Fruit fly (Drosophila melanogaster) whole organism, embryonic: ENCODE results near the gene corto.
A peak's percentile ranks its signal among the peaks of the same experiment; 100 is the strongest.

ENCODE experiments used
- Atf6 ChIP-seq: fragments of 200-800 bp; sonication (Bioruptor generic); IDR thresholded peaks from 2 replicates; pipeline ENCODE4 v1.3.6; 2022; ENCODE audit warnings: missing biosample characterization, missing genetic modification characterization
- B-H2 ChIP-seq: fragments of 200-800 bp; sonication (Bioruptor generic); optimal IDR thresholded peaks from 2 replicates; lab custom pipeline; 2018; ENCODE audit warnings: missing biosample characterization, mild to moderate bottlenecking, missing genetic modification characterization
- CG10321 ChIP-seq: fragments of 200-800 bp; sonication (Bioruptor generic); IDR thresholded peaks from 2 replicates; pipeline ENCODE4 v1.3.6; 2022; ENCODE audit warnings: missing biosample characterization, missing genetic modification characterization
- CG10462 ChIP-seq: fragments of 200-800 bp; sonication (Bioruptor generic); optimal IDR thresholded peaks from 2 replicates; lab custom pipeline; 2016; ENCODE audit warnings: missing biosample characterization, missing genetic modification characterization
- CG10543 ChIP-seq: fragments of 200-800 bp; sonication (Bioruptor generic); optimal IDR thresholded peaks from 3 replicates; lab custom pipeline; 2017; ENCODE audit warnings: missing biosample characterization, mild to moderate bottlenecking, missing genetic modification characterization, moderate library complexity
- CG10959 ChIP-seq: fragments of 200-800 bp; sonication (Bioruptor generic); IDR thresholded peaks from 2 replicates; pipeline ENCODE4 v1.3.6; 2022; ENCODE audit warnings: missing biosample characterization, missing genetic modification characterization
- CG12942 ChIP-seq: fragments of 200-800 bp; sonication (Bioruptor generic); optimal IDR thresholded peaks from 3 replicates; lab custom pipeline; 2016; ENCODE audit warnings: missing biosample characterization, missing genetic modification characterization
- CG14014 ChIP-seq: fragments of 200-800 bp; sonication (Bioruptor generic); IDR thresholded peaks from 2 replicates; pipeline ENCODE4 v1.3.6; 2022; ENCODE audit warnings: missing biosample characterization, missing genetic modification characterization
- CG14710 ChIP-seq: fragments of 200-800 bp; sonication (Bioruptor generic); optimal IDR thresholded peaks from 3 replicates; lab custom pipeline; 2019; ENCODE audit warnings: missing biosample characterization, mild to moderate bottlenecking, missing genetic modification characterization, moderate library complexity
- CG15696 ChIP-seq: fragments of 200-800 bp; sonication (Bioruptor generic); optimal IDR thresholded peaks from 2 replicates; lab custom pipeline; 2019; ENCODE audit warnings: missing biosample characterization, mild to moderate bottlenecking, missing genetic modification characterization, moderate library complexity
- CG17186 ChIP-seq: fragments of 200-800 bp; sonication (Bioruptor generic); optimal IDR thresholded peaks from 3 replicates; lab custom pipeline; 2017; ENCODE audit warnings: missing biosample characterization, missing genetic modification reagents, missing genetic modification characterization
- CG17359 ChIP-seq: fragments of 200-800 bp; sonication (Bioruptor generic); optimal IDR thresholded peaks from 3 replicates; lab custom pipeline; 2018; ENCODE audit warnings: missing biosample characterization, mild to moderate bottlenecking, missing genetic modification characterization, moderate library complexity
- CG17568 ChIP-seq: fragments of 200-800 bp; sonication (Bioruptor generic); optimal IDR thresholded peaks from 2 replicates; lab custom pipeline; 2018; ENCODE audit warnings: missing biosample characterization, mild to moderate bottlenecking, missing genetic modification characterization, moderate library complexity
- CG33557 ChIP-seq: fragments of 200-800 bp; sonication (Bioruptor generic); optimal IDR thresholded peaks from 2 replicates; lab custom pipeline; 2019; ENCODE audit warnings: missing biosample characterization, mild to moderate bottlenecking, missing genetic modification characterization, moderate library complexity
- CG3407 ChIP-seq: fragments of 200-800 bp; sonication (Bioruptor generic); optimal IDR thresholded peaks from 2 replicates; lab custom pipeline; 2018; ENCODE audit warnings: missing biosample characterization, mild to moderate bottlenecking, missing genetic modification characterization
- CG34422 ChIP-seq: fragments of 200-800 bp; sonication (Bioruptor generic); IDR thresholded peaks from 3 replicates; pipeline ENCODE4 v1.3.6; 2022; ENCODE audit warnings: missing biosample characterization, missing genetic modification characterization
- CG4404 ChIP-seq: fragments of 200-800 bp; sonication (Bioruptor generic); IDR thresholded peaks from 2 replicates; pipeline ENCODE4 v1.3.6; 2022; ENCODE audit warnings: missing biosample characterization, missing genetic modification characterization
- CG4854 ChIP-seq: fragments of 200-800 bp; sonication (Bioruptor generic); optimal IDR thresholded peaks from 2 replicates; lab custom pipeline; 2016; ENCODE audit warnings: missing biosample characterization, missing genetic modification characterization, inconsistent platforms
- CG6175 ChIP-seq: fragments of 200-800 bp; sonication (Bioruptor generic); IDR thresholded peaks from 3 replicates; pipeline ENCODE4 v1.3.6; 2022; ENCODE audit warnings: missing biosample characterization, missing genetic modification characterization
- CG9437 ChIP-seq: fragments of 200-800 bp; sonication (Bioruptor generic); optimal IDR thresholded peaks from 2 replicates; lab custom pipeline; 2018; ENCODE audit warnings: missing biosample characterization, mild to moderate bottlenecking, missing genetic modification characterization
- Hand ChIP-seq: fragments of 200-800 bp; sonication (Bioruptor generic); optimal IDR thresholded peaks from 2 replicates; lab custom pipeline; 2017; ENCODE audit warnings: mild to moderate bottlenecking, missing biosample characterization, missing genetic modification reagents, missing genetic modification characterization
- Kr ChIP-seq: fragments of 200-800 bp; sonication (Bioruptor generic); optimal IDR thresholded peaks from 2 replicates; lab custom pipeline; 2017; ENCODE audit warnings: missing biosample characterization, mild to moderate bottlenecking, missing genetic modification characterization
- Lhr ChIP-seq: fragments of 200-800 bp; sonication (Bioruptor generic); optimal IDR thresholded peaks from 3 replicates; lab custom pipeline; 2017; ENCODE audit warnings: mild to moderate bottlenecking, missing biosample characterization, missing genetic modification reagents, missing genetic modification characterization
- MESR4 ChIP-seq: fragments of 200-800 bp; sonication (Bioruptor generic); optimal IDR thresholded peaks from 2 replicates; lab custom pipeline; 2018; ENCODE audit warnings: missing biosample characterization, mild to moderate bottlenecking, missing genetic modification characterization, moderate library complexity
- Meics ChIP-seq: fragments of 200-800 bp; sonication (Bioruptor generic); optimal IDR thresholded peaks from 2 replicates; lab custom pipeline; 2017; ENCODE audit warnings: missing biosample characterization, mild to moderate bottlenecking, missing genetic modification characterization
- NC2β ChIP-seq: fragments of 200-800 bp; sonication (Bioruptor generic); optimal IDR thresholded peaks from 2 replicates; lab custom pipeline; 2016; ENCODE audit warnings: missing biosample characterization, missing genetic modification characterization
- NK7.1 ChIP-seq: fragments of 200-800 bp; sonication (Bioruptor generic); optimal IDR thresholded peaks from 3 replicates; lab custom pipeline; 2016; ENCODE audit warnings: missing biosample characterization, missing genetic modification characterization
- Optix ChIP-seq: fragments of 200-800 bp; sonication (Bioruptor generic); IDR thresholded peaks from 3 replicates; pipeline ENCODE4 v1.3.6; 2022; ENCODE audit warnings: missing biosample characterization, missing genetic modification characterization
- Rx ChIP-seq: fragments of 200-800 bp; sonication (Bioruptor generic); IDR thresholded peaks from 2 replicates; pipeline ENCODE4 v1.3.6; 2022; ENCODE audit warnings: missing biosample characterization, missing genetic modification characterization
- Ssrp ChIP-seq: fragments of 200-800 bp; sonication (Bioruptor generic); optimal IDR thresholded peaks from 2 replicates; lab custom pipeline; 2018; ENCODE audit warnings: missing biosample characterization, mild to moderate bottlenecking, missing genetic modification characterization, moderate library complexity
- Vsx1 ChIP-seq: fragments of 200-800 bp; sonication (Bioruptor generic); optimal IDR thresholded peaks from 2 replicates; lab custom pipeline; 2017; ENCODE audit warnings: missing biosample characterization, mild to moderate bottlenecking, missing genetic modification characterization, missing genetic modification reagents
- Xrp1 ChIP-seq: fragments of 200-800 bp; sonication (Bioruptor generic); IDR thresholded peaks from 2 replicates; pipeline ENCODE4 v1.3.6; 2022; ENCODE audit warnings: missing biosample characterization, missing genetic modification characterization
- dan ChIP-seq: fragments of 200-800 bp; sonication (Bioruptor generic); IDR thresholded peaks from 2 replicates; pipeline ENCODE4 v1.3.6; 2022; ENCODE audit warnings: missing biosample characterization, missing genetic modification characterization
- dysf ChIP-seq: fragments of 200-800 bp; sonication (Bioruptor generic); IDR thresholded peaks from 3 replicates; pipeline ENCODE4 v1.3.6; 2022; ENCODE audit warnings: missing biosample characterization, missing genetic modification characterization
- gsb-n ChIP-seq: fragments of 200-800 bp; sonication (Bioruptor generic); optimal IDR thresholded peaks from 3 replicates; lab custom pipeline; 2018; ENCODE audit warnings: missing biosample characterization, mild to moderate bottlenecking, missing genetic modification characterization
- h ChIP-seq: fragments of >200 bp; optimal IDR thresholded peaks from 2 replicates; lab custom pipeline; 2017
- hb ChIP-seq: fragments of 200-800 bp; sonication (Bioruptor generic); IDR thresholded peaks from 3 replicates; pipeline ENCODE4 v1.3.6; 2022; ENCODE audit warnings: missing biosample characterization, missing genetic modification characterization; ENCODE audit not compliant: partially characterized antibody
- lab ChIP-seq: fragments of 200-800 bp; sonication (Bioruptor generic); optimal IDR thresholded peaks from 3 replicates; lab custom pipeline; 2017; ENCODE audit warnings: missing biosample characterization, missing genetic modification characterization, mild to moderate bottlenecking, moderate library complexity, missing genetic modification reagents
- nerfin-1 ChIP-seq: fragments of 200-800 bp; sonication (Bioruptor generic); optimal IDR thresholded peaks from 3 replicates; lab custom pipeline; 2019; ENCODE audit warnings: missing biosample characterization, mild to moderate bottlenecking, missing genetic modification characterization, moderate library complexity
- oc ChIP-seq: fragments of 200-800 bp; sonication (Bioruptor generic); optimal IDR thresholded peaks from 2 replicates; lab custom pipeline; 2018; ENCODE audit warnings: missing biosample characterization, mild to moderate bottlenecking, missing genetic modification characterization, moderate library complexity
- pfk ChIP-seq: fragments of 200-800 bp; sonication (Bioruptor generic); optimal IDR thresholded peaks from 2 replicates; lab custom pipeline; 2018; ENCODE audit warnings: missing biosample characterization, mild to moderate bottlenecking, missing genetic modification characterization, moderate library complexity
- pho ChIP-seq: fragments of 200-800 bp; sonication (Bioruptor generic); optimal IDR thresholded peaks from 2 replicates; lab custom pipeline; 2016; ENCODE audit warnings: missing biosample characterization, missing genetic modification characterization
- pros ChIP-seq: fragments of 200-800 bp; sonication (Bioruptor generic); optimal IDR thresholded peaks from 3 replicates; lab custom pipeline; 2019; ENCODE audit warnings: missing biosample characterization, mild to moderate bottlenecking, missing genetic modification characterization, moderate library complexity
- row ChIP-seq: fragments of 200-800 bp; sonication (Bioruptor generic); IDR thresholded peaks from 3 replicates; pipeline ENCODE4 v1.3.6; 2022; ENCODE audit warnings: missing biosample characterization, missing genetic modification characterization
- sc ChIP-seq, 3 experiments: fragments of >200 bp in 2 of 3; fragments of 200-800 bp in 1 of 3; sonication (Bioruptor generic) in 1 of 3; optimal IDR thresholded peaks; 2 replicates in 2 of 3; 3 replicates in 1 of 3; lab custom pipeline; 2017; ENCODE audit warnings: mild to moderate bottlenecking in 1 of 3, missing biosample characterization in 1 of 3, missing genetic modification characterization in 1 of 3, missing genetic modification reagents in 1 of 3
- ssp ChIP-seq: fragments of 200-800 bp; sonication (Bioruptor generic); IDR thresholded peaks from 2 replicates; pipeline ENCODE4 v1.3.6; 2022; ENCODE audit warnings: missing biosample characterization, missing genetic modification characterization
- stc ChIP-seq: fragments of 200-800 bp; sonication (Bioruptor generic); IDR thresholded peaks from 2 replicates; pipeline ENCODE4 v1.3.6; 2022; ENCODE audit warnings: missing biosample characterization, missing genetic modification characterization
- tgo ChIP-seq: fragments of 200-800 bp; sonication (Bioruptor generic); IDR thresholded peaks from 3 replicates; pipeline ENCODE4 v1.3.6; 2022; ENCODE audit warnings: missing biosample characterization, missing genetic modification characterization
- tio ChIP-seq: fragments of 200-800 bp; sonication (Bioruptor generic); optimal IDR thresholded peaks from 2 replicates; lab custom pipeline; 2017; ENCODE audit warnings: missing biosample characterization, missing genetic modification characterization, inconsistent platforms
- yki ChIP-seq: fragments of >200 bp; optimal IDR thresholded peaks from 3 replicates; lab custom pipeline; 2018

corto gene

dm6 chr3R:5030728-5031373, 56.0 kb downstream of the corto start (continued):
- TF ChIP-seq tio (GFP tag; lab: Kevin White, UChicago) (no peak), stc (GFP tag; lab: Robert Waterston, UW) (no peak), pho (GFP tag; lab: Kevin White, UChicago) (no peak), h (no peak), Hand (GFP tag; lab: Kevin White, UChicago) (no peak), CG34422 (GFP tag; lab: Robert Waterston, UW) (no peak), hb (no peak), sc (optimal IDR thresholded peaks at IDR 0.05; lab: Kevin White, UChicago) (no peak), sc (GFP tag; optimal IDR thresholded peaks at IDR 0.05; lab: Kevin White, UChicago) (no peak), Optix (GFP tag; lab: Robert Waterston, UW) (no peak), Kr (GFP tag; lab: Kevin White, UChicago) (peak; percentile 67), CG6175 (0 out of 3 replicates have a peak, but pooled peaks have one; percentile 8), Ssrp (tag; lab: Kevin White, UChicago) (no peak), pros (GFP tag; lab: Kevin White, UChicago) (peak; percentile 34), CG4854 (GFP tag; lab: Kevin White, UChicago) (no peak), nerfin-1 (tag; lab: Kevin White, UChicago) (no peak), CG17186 (GFP tag; lab: Kevin White, UChicago) (no peak), row (GFP tag; lab: Robert Waterston, UW) (0 out of 3 replicates have a peak, but pooled peaks have one; percentile 7), pfk (GFP tag; lab: Kevin White, UChicago) (no peak), CG10543 (GFP tag; lab: Kevin White, UChicago) (no peak), B-H2 (GFP tag; lab: Kevin White, UChicago) (no peak), CG17568 (GFP tag; lab: Kevin White, UChicago) (no peak), CG10321 (GFP tag; lab: Robert Waterston, UW) (no peak), dysf (GFP tag; lab: Robert Waterston, UW) (peak; percentile 7; the same call in 1 of the 3 replicates), ssp (no peak), dan (no peak), MESR4 (no peak), Xrp1 (GFP tag; lab: Robert Waterston, UW) (0 out of 2 replicates have a peak, but pooled peaks have one; percentile 28), oc (peak; percentile 92), lab (peak; percentile 28), CG17359 (peak; percentile 17), Rx (GFP tag; lab: Robert Waterston, UW) (no peak), CG14710 (tag; lab: Kevin White, UChicago) (no peak), Vsx1 (GFP tag; lab: Kevin White, UChicago) (no peak), CG15696 (no peak), CG33557 (GFP tag; lab: Kevin White, UChicago) (no peak), CG14014 (GFP tag; lab: Robert Waterston, UW) (no peak), Lhr (GFP tag; lab: Kevin White, UChicago) (no peak), CG9437 (GFP tag; lab: Kevin White, UChicago) (no peak), gsb-n (no peak), CG10462 (GFP tag; lab: Kevin White, UChicago) (no peak), tgo (GFP tag; lab: Robert Waterston, UW) (no peak), Atf6 (GFP tag; lab: Robert Waterston, UW) (no peak), yki (lab: Kevin White, UChicago) (no peak), CG12942 (GFP tag; lab: Kevin White, UChicago) (no peak), CG3407 (GFP tag; lab: Kevin White, UChicago) (no peak), NC2β (GFP tag; lab: Kevin White, UChicago) (no peak), CG4404 (no peak), NK7.1 (no peak), Meics (GFP tag; lab: Kevin White, UChicago) (no peak), CG10959 (GFP tag; lab: Robert Waterston, UW) (no peak)
